Worm (Caenorhabditis elegans) whole organism, L4/young adult: ENCODE results near the gene bir-1.

Experiments
- dao-5 ChIP-seq: sonication (generic microtip); optimal IDR thresholded peaks from 2 replicates; lab custom pipeline; 2016; ENCODE audit warnings: missing genotype, missing genetic modification characterization, moderate library complexity, missing compliant biosample characterization
- him-1 ChIP-seq: sonication (generic microtip); optimal IDR thresholded peaks from 2 replicates; lab custom pipeline; 2016; ENCODE audit warnings: missing genotype, missing genetic modification reagents, missing genetic modification characterization, missing compliant biosample characterization

DNA sequence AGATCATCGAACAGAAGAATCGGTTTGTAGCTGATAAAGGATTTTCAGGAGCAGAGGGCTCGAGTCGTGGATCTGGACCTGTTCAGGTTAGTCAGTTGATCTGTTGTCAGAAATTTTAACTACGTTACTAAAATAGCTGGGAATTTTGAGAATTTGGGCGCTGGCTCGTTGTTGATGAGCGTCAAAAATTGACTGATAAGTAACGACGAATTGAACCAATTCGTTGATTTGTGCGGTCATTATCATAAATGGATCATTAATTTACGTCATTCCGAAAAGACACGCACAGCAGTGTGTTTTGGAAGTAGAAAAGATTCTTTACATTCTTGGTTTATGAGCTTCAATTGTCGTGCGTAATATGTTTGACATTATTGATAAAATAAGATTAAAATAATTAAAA lies 3.5 kb downstream of the bir-1 start:
- TF ChIP-seq him-1 (tag; lab: Kevin White, UChicago), result no peak
- no peak for TF ChIP-seq dao-5 (tag; lab: Kevin White, UChicago)
